Worm (Caenorhabditis elegans): ENCODE data around the gene D1014.4.

ce11 chrV:8123384-8123783, 9.6 kb upstream of the D1014.4 start, which contains the start of gene D1014.5:
- no peak for TF ChIP-seq flt-1 (GFP tag; IDR thresholded peaks at IDR 0.05)
- no peak for TF ChIP-seq ref-1 (GFP tag; conservative IDR thresholded peaks at IDR 0.05)
- no peak for TF ChIP-seq tab-1 (GFP tag; IDR thresholded peaks at IDR 0.05)
- TF ChIP-seq cog-1 (tag; optimal IDR thresholded peaks at IDR 0.05), result no peak
- no peak for TF ChIP-seq med-1 (GFP tag; optimal IDR thresholded peaks at IDR 0.05; ENCODE audit: insufficient read depth)
- TF ChIP-seq ztf-29 (GFP tag; IDR thresholded peaks at IDR 0.05), result no peak
- no peak for TF ChIP-seq T22C8.4 (GFP tag; IDR thresholded peaks at IDR 0.05)
- no peak for TF ChIP-seq ztf-23 (GFP tag; IDR thresholded peaks at IDR 0.05)

All from whole organism, midembryonic.